Fruit fly (Drosophila melanogaster): ENCODE measurements around the gene sls.

The sls gene

dm6 chr3L:2162019-2162418 is 46.6 kb upstream of the sls start (continued):
- TF ChIP-seq Dad (GFP tag; optimal IDR thresholded peaks at IDR 0.05) (peak; percentile 68), gcm2 (GFP tag; optimal IDR thresholded peaks at IDR 0.05) (peak; percentile 5), E2f2 (GFP tag; IDR thresholded peaks at IDR 0.05) (peak; percentile 56; the same call in 1 of the 2 replicates), kay (GFP tag; optimal IDR thresholded peaks at IDR 0.05) (no peak), tap (tag; optimal IDR thresholded peaks at IDR 0.05) (peak; percentile 84), Mad (GFP tag; optimal IDR thresholded peaks at IDR 0.05) (no peak), shn (GFP tag; optimal IDR thresholded peaks at IDR 0.05) (peak; percentile 33), CG18476 (GFP tag; optimal IDR thresholded peaks at IDR 0.05) (peak; percentile 47), Bgb (GFP tag; IDR thresholded peaks at IDR 0.05; ENCODE audit: partially characterized antibody) (no peak), fd3F (GFP tag; optimal IDR thresholded peaks at IDR 0.05) (no peak), scrt (GFP tag; optimal IDR thresholded peaks at IDR 0.05) (peak; percentile 38), gfzf (GFP tag; optimal IDR thresholded peaks at IDR 0.05) (no peak), Hr78 (GFP tag; optimal IDR thresholded peaks at IDR 0.05) (peak in 1 of 2 experiments; percentile 60), CG33213 (GFP tag; optimal IDR thresholded peaks at IDR 0.05) (peak; percentile 72), aop (GFP tag; IDR thresholded peaks at IDR 0.05) (peak; percentile 65), ttk (GFP tag; IDR thresholded peaks at IDR 0.05) (peak; percentile 89), CG3726 (GFP tag; IDR thresholded peaks at IDR 0.05) (peak; percentile 83; the same call in 2 of the 3 replicates), ab (GFP tag; optimal IDR thresholded peaks at IDR 0.05) (no peak), CG13775 (GFP tag; optimal IDR thresholded peaks at IDR 0.05) (peak; percentile 32), CG7839 (tag; optimal IDR thresholded peaks at IDR 0.05) (peak; percentile 80), CG8281 (tag; optimal IDR thresholded peaks at IDR 0.05) (peak; percentile 30), CG6689 (GFP tag; IDR thresholded peaks at IDR 0.05) (peak; percentile 84), CG7271 (tag; optimal IDR thresholded peaks at IDR 0.05) (no peak), CG6175 (GFP tag; IDR thresholded peaks at IDR 0.05) (peak; percentile 39; the same call in 1 of the 3 replicates), insv (GFP tag; optimal IDR thresholded peaks at IDR 0.05) (no peak), CG6654 (GFP tag; optimal IDR thresholded peaks at IDR 0.05) (peak; percentile 65), da (GFP tag; optimal IDR thresholded peaks at IDR 0.05) (no peak), btn (GFP tag; optimal IDR thresholded peaks at IDR 0.05) (peak; percentile 83), dati (GFP tag; IDR thresholded peaks at IDR 0.05) (peak; percentile 78), z (GFP tag; IDR thresholded peaks at IDR 0.05) (peak; percentile 29; the same call in 1 of the 3 replicates), Dfd (GFP tag; optimal IDR thresholded peaks at IDR 0.05) (no peak), twi (tag; optimal IDR thresholded peaks at IDR 0.05) (peak; percentile 16), sug (tag; optimal IDR thresholded peaks at IDR 0.05) (peak; percentile 17), CG34376 (GFP tag; optimal IDR thresholded peaks at IDR 0.05) (no peak), Usf (GFP tag; optimal IDR thresholded peaks at IDR 0.05) (no peak), sim (GFP tag; IDR thresholded peaks at IDR 0.05) (peak; percentile 64; the same call in 1 of the 2 replicates), CG11398 (GFP tag; optimal IDR thresholded peaks at IDR 0.05) (no peak), az2 (GFP tag; optimal IDR thresholded peaks at IDR 0.05) (peak; percentile 70), TFAM (GFP tag; optimal IDR thresholded peaks at IDR 0.05) (no peak), CG12299 (tag; optimal IDR thresholded peaks at IDR 0.05) (peak; percentile 33), wdn (GFP tag; IDR thresholded peaks at IDR 0.05) (0 out of 2 replicates have a peak, but pooled peaks have one; percentile 43), cg (GFP tag; optimal IDR thresholded peaks at IDR 0.05) (no peak), CG13123 (GFP tag; optimal IDR thresholded peaks at IDR 0.05) (peak; percentile 15), Doc3 (GFP tag; IDR thresholded peaks at IDR 0.05; ENCODE audit: partially characterized antibody) (no peak), h (optimal IDR thresholded peaks at IDR 0.05) (no peak), Hsf (GFP tag; optimal IDR thresholded peaks at IDR 0.05) (peak; percentile 62), ftz-f1 (GFP tag; optimal IDR thresholded peaks at IDR 0.05) (no peak), Asciz (GFP tag; optimal IDR thresholded peaks at IDR 0.05) (peak; percentile 68), CG4617 (GFP tag; optimal IDR thresholded peaks at IDR 0.05; ENCODE audit: borderline replicate concordance) (no peak), sisA (GFP tag; IDR thresholded peaks at IDR 0.05) (peak; percentile 88), zf30C (GFP tag; optimal IDR thresholded peaks at IDR 0.05) (no peak)
